Fruit fly (Drosophila melanogaster) whole organism, wandering third instar larva: ENCODE results near the gene CG34347.

ENCODE experiments used
- Abd-B ChIP-seq: fragments of >200 bp; optimal IDR thresholded peaks from 2 replicates; lab custom pipeline; 2017; ENCODE audit warnings: missing biosample characterization, missing genetic modification characterization
- CrebA ChIP-seq: fragments of 200-800 bp; sonication (Bioruptor generic); optimal IDR thresholded peaks from 2 replicates; lab custom pipeline; 2016; ENCODE audit warnings: missing biosample characterization, mild to moderate bottlenecking, missing genetic modification characterization, borderline replicate concordance
- Jra ChIP-seq: sonication (Bioruptor generic); optimal IDR thresholded peaks from 2 replicates; lab custom pipeline; 2016; ENCODE audit warnings: missing biosample characterization, missing genetic modification characterization
- N ChIP-seq: fragments of >200 bp; optimal IDR thresholded peaks from 2 replicates; lab custom pipeline; 2018; ENCODE audit warnings: missing biosample characterization, missing external identifiers, missing genetic modification characterization
- foxo ChIP-seq, 2 experiments: fragments of 200-800 bp; sonication (Bioruptor generic); optimal IDR thresholded peaks; 2 replicates in 1 of 2; 3 replicates in 1 of 2; lab custom pipeline; 2016 to 2017; ENCODE audit warnings: missing biosample characterization in 2 of 2, missing genetic modification characterization in 2 of 2

The CG34347 gene

dm6 chr3R:31420675-31421074 lies 109.7 kb downstream of the CG34347 start:
- no peak for TF ChIP-seq Abd-B
- no peak for TF ChIP-seq Jra (GFP tag; lab: Kevin White, UChicago)
- TF ChIP-seq CrebA (GFP tag; lab: Kevin White, UChicago), result no peak
- TF ChIP-seq N (GFP tag; lab: Kevin White, UChicago), result no peak
- no peak for TF ChIP-seq foxo (GFP tag; optimal IDR thresholded peaks at IDR 0.05; lab: Kevin White, UChicago)
